Worm (Caenorhabditis elegans) whole organism, L4 larva: ENCODE results near the gene str-86.

ENCODE experiments used
- D1046.2 ChIP-seq: fragments of 200-800 bp; sonication (Bioruptor generic); IDR thresholded peaks from 2 replicates; pipeline ENCODE4 v1.3.6; 2022; ENCODE audit warnings: missing genetic modification characterization, missing compliant biosample characterization
- F44E2.7 ChIP-seq: fragments of 200-800 bp; sonication (Bioruptor generic); IDR thresholded peaks from 2 replicates; pipeline ENCODE4 v2.1.2; 2022; ENCODE audit warnings: missing genetic modification characterization, missing compliant biosample characterization
- F49E8.2 ChIP-seq: sonication (generic microtip); optimal IDR thresholded peaks from 2 replicates; lab custom pipeline; 2016; ENCODE audit warnings: missing compliant biosample characterization, mild to moderate bottlenecking, missing genetic modification characterization, borderline replicate concordance
- T20F7.1 ChIP-seq: fragments of 200-800 bp; sonication (Bioruptor generic); optimal IDR thresholded peaks from 2 replicates; lab custom pipeline; 2018; ENCODE audit warnings: mild to moderate bottlenecking, missing genetic modification characterization, missing compliant biosample characterization
- T26A8.4 ChIP-seq: fragments of 200-800 bp; sonication (Bioruptor generic); IDR thresholded peaks from 2 replicates; pipeline ENCODE4 v1.3.6; 2022; ENCODE audit warnings: missing genetic modification characterization, missing compliant biosample characterization
- Y48G9A.11 ChIP-seq: fragments of 200-800 bp; sonication (Bioruptor generic); IDR thresholded peaks from 2 replicates; pipeline ENCODE4 v1.3.6; 2022; ENCODE audit warnings: missing genetic modification reagents, missing genetic modification characterization, missing compliant biosample characterization
- Y5F2A.4 ChIP-seq: fragments of 200-800 bp; sonication (Bioruptor generic); optimal IDR thresholded peaks from 2 replicates; lab custom pipeline; 2018; ENCODE audit warnings: mild to moderate bottlenecking, missing genetic modification characterization, missing compliant biosample characterization
- aly-2 ChIP-seq: sonication (generic microtip); optimal IDR thresholded peaks from 2 replicates; lab custom pipeline; 2018; ENCODE audit warnings: missing biosample characterization, missing genetic modification characterization
- ama-1 ChIP-seq: fragments of 150-350 bp; optimal IDR thresholded peaks from 2 replicates; lab custom pipeline; 2014; ENCODE audit warnings: inconsistent platforms, mixed read lengths
- arid-1 ChIP-seq: fragments of 200-800 bp; sonication (Bioruptor generic); conservative IDR thresholded peaks from 2 replicates; pipeline ENCODE4 v1.3.6; 2022; ENCODE audit warnings: missing genetic modification reagents, missing genetic modification characterization, missing compliant biosample characterization
- ceh-32 ChIP-seq: sonication (generic microtip); optimal IDR thresholded peaks from 2 replicates; lab custom pipeline; 2016; ENCODE audit warnings: mild to moderate bottlenecking, missing genetic modification characterization, missing compliant biosample characterization; ENCODE audit not compliant: poor library complexity
- ceh-82 ChIP-seq: sonication (generic microtip); optimal IDR thresholded peaks from 2 replicates; lab custom pipeline; 2017; ENCODE audit warnings: missing biosample characterization, missing genetic modification characterization
- ctbp-1 ChIP-seq: fragments of 200-800 bp; sonication (Bioruptor generic); IDR thresholded peaks from 2 replicates; pipeline ENCODE4 v1.3.6; 2022; ENCODE audit warnings: missing genetic modification reagents, missing genetic modification characterization, missing compliant biosample characterization
- daf-12 ChIP-seq: fragments of 150-350 bp; optimal IDR thresholded peaks from 2 replicates; lab custom pipeline; 2014; ENCODE audit warnings: missing biosample characterization, missing genetic modification reagents, missing genetic modification characterization
- dmd-8 ChIP-seq: fragments of 200-800 bp; sonication (Bioruptor generic); IDR thresholded peaks from 2 replicates; pipeline ENCODE4 v1.3.6; 2022; ENCODE audit warnings: missing genetic modification characterization, missing compliant biosample characterization
- dmd-9 ChIP-seq: fragments of 200-800 bp; sonication (Bioruptor generic); IDR thresholded peaks from 2 replicates; pipeline ENCODE4 v1.3.6; 2022; ENCODE audit warnings: missing genetic modification reagents, missing genetic modification characterization, missing compliant biosample characterization
- dpl-1 ChIP-seq: fragments of 150-350 bp; optimal IDR thresholded peaks from 2 replicates; lab custom pipeline; 2014; ENCODE audit warnings: missing biosample characterization, missing genetic modification reagents, missing genetic modification characterization
- duxl-1 ChIP-seq: sonication (generic microtip); optimal IDR thresholded peaks from 2 replicates; lab custom pipeline; 2016; ENCODE audit warnings: mild to moderate bottlenecking, missing genetic modification characterization, moderate library complexity, missing compliant biosample characterization; ENCODE audit not compliant: poor library complexity
- dve-1 ChIP-seq: sonication (generic microtip); optimal IDR thresholded peaks from 2 replicates; lab custom pipeline; 2017; ENCODE audit warnings: antibody characterized with exemption, mild to moderate bottlenecking, missing genetic modification characterization, missing compliant biosample characterization; ENCODE audit not compliant: insufficient read depth
- egl-27 ChIP-seq: sonication (generic microtip); optimal IDR thresholded peaks from 3 replicates; lab custom pipeline; 2017; ENCODE audit warnings: missing biosample characterization, missing genetic modification reagents, missing genetic modification characterization
- fkh-10 ChIP-seq: fragments of 150-350 bp; optimal IDR thresholded peaks from 2 replicates; lab custom pipeline; 2014; ENCODE audit warnings: missing biosample characterization, missing genetic modification reagents, missing genetic modification characterization
- hif-1 ChIP-seq, 2 experiments: sonication (generic microtip); optimal IDR thresholded peaks; 2 replicates each; lab custom pipeline; 2016 to 2017; ENCODE audit warnings: missing compliant biosample characterization in 2 of 2, missing genetic modification characterization in 2 of 2, missing genetic modification reagents in 2 of 2, missing genotype in 2 of 2, mild to moderate bottlenecking in 1 of 2
- hlh-11 ChIP-seq: fragments of 200-800 bp; sonication (Bioruptor generic); optimal IDR thresholded peaks from 2 replicates; lab custom pipeline; 2018; ENCODE audit warnings: mild to moderate bottlenecking, missing genetic modification characterization, missing compliant biosample characterization
- hlh-30 ChIP-seq: sonication (generic microtip); optimal IDR thresholded peaks from 2 replicates; lab custom pipeline; 2017; ENCODE audit warnings: antibody characterized with exemption, mild to moderate bottlenecking, missing genetic modification characterization, missing compliant biosample characterization; ENCODE audit not compliant: insufficient read depth
- hmg-1.1 ChIP-seq: fragments of 200-800 bp; sonication (Bioruptor generic); IDR thresholded peaks from 2 replicates; pipeline ENCODE4 v1.3.6; 2022; ENCODE audit warnings: missing genetic modification reagents, missing genetic modification characterization, missing compliant biosample characterization
- jun-1 ChIP-seq: fragments of 150-350 bp; optimal IDR thresholded peaks from 2 replicates; lab custom pipeline; 2014; ENCODE audit warnings: missing biosample characterization, missing genetic modification reagents, missing genetic modification characterization
- lin-13 ChIP-seq: fragments of 150-350 bp; optimal IDR thresholded peaks from 2 replicates; lab custom pipeline; 2014; ENCODE audit warnings: missing biosample characterization, missing genetic modification reagents, missing genetic modification characterization
- lin-29 ChIP-seq: fragments of 200-800 bp; sonication (Bioruptor generic); IDR thresholded peaks from 2 replicates; pipeline ENCODE4 v1.3.6; 2022; ENCODE audit warnings: missing genetic modification reagents, missing genetic modification characterization, missing compliant biosample characterization
- lin-38 ChIP-seq: fragments of 200-800 bp; sonication (Bioruptor generic); IDR thresholded peaks from 2 replicates; pipeline ENCODE4 v1.3.6; 2022; ENCODE audit warnings: missing genetic modification reagents, missing genetic modification characterization, missing compliant biosample characterization
- lir-3 ChIP-seq: sonication (generic microtip); optimal IDR thresholded peaks from 2 replicates; lab custom pipeline; 2016; ENCODE audit warnings: mild to moderate bottlenecking, missing genetic modification characterization, missing compliant biosample characterization
- mdl-1 ChIP-seq, 2 experiments: fragments of 150-350 bp in 1 of 2; sonication (generic microtip) in 1 of 2; optimal IDR thresholded peaks; 2 replicates each; lab custom pipeline; 2014 to 2017; ENCODE audit warnings: missing biosample characterization in 2 of 2, missing genetic modification characterization in 2 of 2
- mep-1 ChIP-seq: fragments of 150-350 bp; sonication (generic microtip); optimal IDR thresholded peaks from 3 replicates; lab custom pipeline; 2014; ENCODE audit warnings: missing biosample characterization, missing genetic modification characterization
- mxl-3 ChIP-seq: fragments of 200-800 bp; sonication (Bioruptor generic); optimal IDR thresholded peaks from 2 replicates; lab custom pipeline; 2018; ENCODE audit warnings: mild to moderate bottlenecking, missing genetic modification characterization, missing compliant biosample characterization
- nhr-25 ChIP-seq: sonication (generic microtip); optimal IDR thresholded peaks from 2 replicates; lab custom pipeline; 2017; ENCODE audit warnings: missing genetic modification characterization, mild to moderate bottlenecking, missing compliant biosample characterization, antibody characterized with exemption, moderate library complexity, borderline replicate concordance; ENCODE audit not compliant: insufficient read depth
- nhr-28 ChIP-seq: fragments of 150-350 bp; optimal IDR thresholded peaks from 2 replicates; lab custom pipeline; 2014; ENCODE audit warnings: missing biosample characterization, missing genetic modification characterization
- nhr-41 ChIP-seq: fragments of 200-800 bp; sonication (Bioruptor generic); IDR thresholded peaks from 2 replicates; pipeline ENCODE4 v1.3.6; 2022; ENCODE audit warnings: missing genetic modification reagents, missing genetic modification characterization, missing compliant biosample characterization
- nhr-42 ChIP-seq: fragments of 200-800 bp; sonication (Bioruptor generic); IDR thresholded peaks from 2 replicates; pipeline ENCODE4 v1.3.6; 2022; ENCODE audit warnings: missing genetic modification characterization, missing compliant biosample characterization
- nhr-6 ChIP-seq: fragments of 150-350 bp; optimal IDR thresholded peaks from 2 replicates; lab custom pipeline; 2014; ENCODE audit warnings: missing biosample characterization, missing genetic modification characterization
- nhr-76 ChIP-seq: fragments of 150-350 bp; optimal IDR thresholded peaks from 2 replicates; lab custom pipeline; 2014; ENCODE audit warnings: missing biosample characterization, missing genetic modification characterization
- pha-4 ChIP-seq, 2 experiments: fragments of 150-350 bp in 1 of 2; fragments of 200-800 bp in 1 of 2; sonication (Bioruptor generic) in 1 of 2; IDR thresholded peaks in 1 of 2; optimal IDR thresholded peaks in 1 of 2; 2 replicates each; pipeline versions ENCODE4 v1.3.6 to Lab custom; 2014 to 2022; ENCODE audit warnings: missing genetic modification characterization in 2 of 2, missing genetic modification reagents in 2 of 2, missing biosample characterization in 1 of 2, missing compliant biosample characterization in 1 of 2
- pqm-1 ChIP-seq: sonication (generic microtip); optimal IDR thresholded peaks from 2 replicates; lab custom pipeline; 2017; ENCODE audit warnings: missing biosample characterization, missing genetic modification characterization
- rbr-2 ChIP-seq: sonication (generic microtip); optimal IDR thresholded peaks from 2 replicates; lab custom pipeline; 2016; ENCODE audit warnings: missing genotype, missing genetic modification characterization, missing compliant biosample characterization
- saeg-2 ChIP-seq: fragments of 200-800 bp; sonication (Bioruptor generic); IDR thresholded peaks from 2 replicates; pipeline ENCODE4 v1.3.6; 2022; ENCODE audit warnings: missing genetic modification reagents, missing genetic modification characterization, missing compliant biosample characterization
- tag-97 ChIP-seq: fragments of 200-800 bp; sonication (Bioruptor generic); IDR thresholded peaks from 2 replicates; pipeline ENCODE4 v1.3.6; 2022; ENCODE audit warnings: missing genetic modification characterization, missing compliant biosample characterization
- tra-1 ChIP-seq: fragments of 200-800 bp; sonication (Bioruptor generic); IDR thresholded peaks from 2 replicates; pipeline ENCODE4 v1.3.6; 2022; ENCODE audit warnings: missing genetic modification reagents, missing genetic modification characterization, missing compliant biosample characterization
- zag-1 ChIP-seq: fragments of 150-350 bp; optimal IDR thresholded peaks from 2 replicates; lab custom pipeline; 2014; ENCODE audit warnings: missing biosample characterization, missing genetic modification characterization
- zfp-2 ChIP-seq: sonication (generic microtip); optimal IDR thresholded peaks from 2 replicates; lab custom pipeline; 2016; ENCODE audit warnings: mild to moderate bottlenecking, missing genetic modification characterization, missing compliant biosample characterization
- zfp-3 ChIP-seq: fragments of 200-800 bp; sonication (Bioruptor generic); conservative IDR thresholded peaks from 2 replicates; pipeline ENCODE4 v1.3.6; 2022; ENCODE audit warnings: missing genetic modification reagents, missing genetic modification characterization, missing compliant biosample characterization
- ztf-7 ChIP-seq: fragments of 150-350 bp; optimal IDR thresholded peaks from 2 replicates; lab custom pipeline; 2014; ENCODE audit warnings: missing biosample characterization, missing genetic modification characterization

Gene str-86

ce11 chrV:8939424-8940065 lies 44.0 kb downstream of the str-86 start:
- no peak for TF ChIP-seq mxl-3 (GFP tag; lab: Kevin White, UChicago)
- no peak for TF ChIP-seq nhr-76 (tag; lab: Kevin White, UChicago)
- TF ChIP-seq mep-1: peak; percentile 44
- TF ChIP-seq dve-1 (tag; lab: Kevin White, UChicago): peak; percentile 37
- no peak for TF ChIP-seq tra-1 (GFP tag; lab: Robert Waterston, UW)
- TF ChIP-seq F44E2.7 (GFP tag; lab: Robert Waterston, UW): no peak
- no peak for TF ChIP-seq pqm-1 (tag; lab: Kevin White, UChicago)
- TF ChIP-seq T26A8.4: peak; percentile 77
- TF ChIP-seq aly-2 (tag; lab: Kevin White, UChicago): no peak
- peak; percentile 59 for TF ChIP-seq ama-1 (lab: Kevin White, UChicago)
- peak; percentile 47 for TF ChIP-seq hlh-11
- TF ChIP-seq lin-38 (GFP tag; lab: Robert Waterston, UW): peak; percentile 29; the same call in 1 of the 2 replicates
- no peak for TF ChIP-seq mdl-1 (tag; optimal IDR thresholded peaks at IDR 0.05; lab: Kevin White, UChicago)
- TF ChIP-seq nhr-6 (tag; lab: Kevin White, UChicago): no peak
- peak; percentile 43; the same call in 1 of the 2 replicates for TF ChIP-seq ctbp-1 (GFP tag; lab: Robert Waterston, UW)
- TF ChIP-seq hlh-30: no peak
- TF ChIP-seq pha-4 (GFP tag; IDR thresholded peaks at IDR 0.05; lab: Robert Waterston, UW): peak; percentile 54
- TF ChIP-seq pha-4 (tag; optimal IDR thresholded peaks at IDR 0.05; lab: Kevin White, UChicago): no peak
- no peak for TF ChIP-seq ceh-32 (tag; lab: Kevin White, UChicago)
- peak; percentile 88 for TF ChIP-seq zfp-3 (GFP tag; lab: Robert Waterston, UW)
- TF ChIP-seq duxl-1 (tag; lab: Kevin White, UChicago): no peak
- peak; percentile 11 for TF ChIP-seq rbr-2 (tag; lab: Kevin White, UChicago)
- TF ChIP-seq F49E8.2 (tag; lab: Kevin White, UChicago): no peak
- no peak for TF ChIP-seq nhr-41
- TF ChIP-seq saeg-2 (GFP tag; lab: Robert Waterston, UW): no peak
- no peak for TF ChIP-seq ceh-82 (tag; lab: Kevin White, UChicago)
- no peak for TF ChIP-seq dmd-8 (GFP tag; lab: Robert Waterston, UW)
- no peak for TF ChIP-seq T20F7.1 (GFP tag; lab: Kevin White, UChicago)
- TF ChIP-seq lir-3 (tag; lab: Kevin White, UChicago): no peak
- TF ChIP-seq lin-29 (GFP tag; lab: Robert Waterston, UW): peak; percentile 38; the same call in 1 of the 2 replicates
- no peak for TF ChIP-seq ztf-7 (tag; lab: Kevin White, UChicago)
- TF ChIP-seq D1046.2 (GFP tag; lab: Robert Waterston, UW): no peak
- TF ChIP-seq dpl-1 (GFP tag; lab: Kevin White, UChicago): no peak
- no peak for TF ChIP-seq jun-1
- no peak for TF ChIP-seq lin-13 (GFP tag; lab: Kevin White, UChicago)
- no peak for TF ChIP-seq hif-1 (tag; optimal IDR thresholded peaks at IDR 0.05; lab: Kevin White, UChicago)
- TF ChIP-seq Y5F2A.4 (GFP tag; lab: Kevin White, UChicago): peak; percentile 55
- TF ChIP-seq arid-1 (GFP tag; lab: Robert Waterston, UW): peak; percentile 53; the same call in 1 of the 2 replicates
- no peak for TF ChIP-seq fkh-10 (GFP tag; lab: Kevin White, UChicago)
- TF ChIP-seq dmd-9 (GFP tag; lab: Robert Waterston, UW): no peak
- peak; percentile 12 for TF ChIP-seq nhr-25
- TF ChIP-seq daf-12 (tag; lab: Kevin White, UChicago): no peak
- 0 out of 2 replicates have a peak, but pooled peaks have one; percentile 13 for TF ChIP-seq hmg-1.1 (GFP tag; lab: Robert Waterston, UW)
- TF ChIP-seq Y48G9A.11 (GFP tag; lab: Robert Waterston, UW): no peak
- no peak; the same call in 1 of the 2 replicates for TF ChIP-seq tag-97 (GFP tag; lab: Robert Waterston, UW)
- TF ChIP-seq egl-27 (tag; lab: Kevin White, UChicago): no peak
- TF ChIP-seq zag-1 (tag; lab: Kevin White, UChicago): no peak
- no peak for TF ChIP-seq zfp-2 (tag; lab: Kevin White, UChicago)
- TF ChIP-seq nhr-42 (GFP tag; lab: Robert Waterston, UW): 0 out of 2 replicates have a peak, but pooled peaks have one; percentile 41
- TF ChIP-seq nhr-28 (tag; lab: Kevin White, UChicago): no peak
